Worm (Caenorhabditis elegans): ENCODE data around the gene slc-46A.

slc-46A gene

DNA sequence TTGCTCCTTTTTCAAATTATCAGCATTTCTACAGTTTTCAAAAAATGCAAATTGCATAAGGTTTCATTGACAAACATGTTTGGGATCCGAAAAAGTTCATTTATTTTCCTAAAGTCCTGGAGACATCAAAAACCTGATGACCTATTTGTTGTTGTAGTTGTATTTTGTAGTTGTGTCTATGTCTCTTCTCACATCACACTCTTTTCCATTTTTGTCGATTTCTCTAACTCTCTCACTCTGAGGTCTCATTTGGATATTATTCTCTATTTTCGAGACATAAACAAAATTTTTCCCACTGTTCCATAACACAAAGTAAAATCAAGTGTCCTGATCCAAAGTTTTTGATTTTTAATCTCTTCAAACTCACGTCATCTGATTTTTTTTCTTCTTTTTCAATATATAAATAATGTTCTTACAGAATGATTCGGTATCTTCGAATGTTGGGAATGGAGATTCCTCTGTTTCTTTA lies at the start of gene slc-46A:
Gene slc-46A (plus strand): TSS at position 419 of the 469 bp plus-strand sequence.
- TF ChIP-seq klf-2 (GFP tag; conservative IDR thresholded peaks at IDR 0.05) (no peak), flt-1 (GFP tag; IDR thresholded peaks at IDR 0.05) (no peak), tab-1 (GFP tag; IDR thresholded peaks at IDR 0.05) (no peak), ref-1 (GFP tag; conservative IDR thresholded peaks at IDR 0.05) (no peak), T22C8.4 (GFP tag; IDR thresholded peaks at IDR 0.05) (no peak), ztf-29 (GFP tag; IDR thresholded peaks at IDR 0.05) (no peak), cog-1 (tag; optimal IDR thresholded peaks at IDR 0.05) (no peak)

- TF ChIP-seq ztf-29 (GFP tag; IDR thresholded peaks at IDR 0.05) (no peak), med-1 (GFP tag; optimal IDR thresholded peaks at IDR 0.05; ENCODE audit: insufficient read depth) (no peak), flt-1 (GFP tag; IDR thresholded peaks at IDR 0.05) (no peak), ref-1 (GFP tag; conservative IDR thresholded peaks at IDR 0.05) (no peak), T22C8.4 (GFP tag; IDR thresholded peaks at IDR 0.05) (no peak), klf-2 (GFP tag; conservative IDR thresholded peaks at IDR 0.05) (no peak), ztf-23 (GFP tag; IDR thresholded peaks at IDR 0.05) (no peak), tab-1 (GFP tag; IDR thresholded peaks at IDR 0.05) (no peak), cog-1 (tag; optimal IDR thresholded peaks at IDR 0.05) (no peak)
Measured at ce11 chrIV:5272518-5272917, 46.5 kb upstream of the slc-46A start, which contains the start of gene F36H12.3. Gene F36H12.3, plus strand, starts transcription at chrIV:5272818.

DNA sequence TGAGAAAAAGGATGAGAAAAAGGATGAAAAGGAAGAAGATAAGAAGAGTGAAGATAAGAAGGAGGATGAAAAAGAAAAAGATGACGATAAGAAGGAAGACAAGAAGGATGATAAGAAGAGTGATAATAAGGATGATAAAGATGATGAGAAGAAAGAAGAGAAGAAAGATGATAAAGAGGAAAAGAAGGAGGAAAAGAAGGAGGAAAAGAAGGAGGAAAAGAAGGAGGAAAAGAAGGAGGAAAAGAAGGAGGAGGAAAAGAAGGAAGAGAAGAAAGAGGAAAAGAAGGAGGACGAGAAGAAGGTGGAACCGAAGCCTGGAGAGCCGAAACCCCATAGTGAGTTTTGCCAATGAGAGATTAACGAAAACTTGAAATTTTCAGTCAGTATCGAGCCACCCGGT lies 45.7 kb upstream of the slc-46A start:
- TF ChIP-seq tab-1 (GFP tag; IDR thresholded peaks at IDR 0.05) = no peak
- no peak for TF ChIP-seq med-1 (GFP tag; optimal IDR thresholded peaks at IDR 0.05; ENCODE audit: insufficient read depth)
- no peak for TF ChIP-seq klf-2 (GFP tag; conservative IDR thresholded peaks at IDR 0.05)
- no peak for TF ChIP-seq ref-1 (GFP tag; conservative IDR thresholded peaks at IDR 0.05)
- TF ChIP-seq T22C8.4 (GFP tag; IDR thresholded peaks at IDR 0.05) = no peak
- no peak for TF ChIP-seq cog-1 (tag; optimal IDR thresholded peaks at IDR 0.05)
- no peak for TF ChIP-seq ztf-23 (GFP tag; IDR thresholded peaks at IDR 0.05)
- no peak for TF ChIP-seq ztf-29 (GFP tag; IDR thresholded peaks at IDR 0.05)
- no peak for TF ChIP-seq flt-1 (GFP tag; IDR thresholded peaks at IDR 0.05)

DNA sequence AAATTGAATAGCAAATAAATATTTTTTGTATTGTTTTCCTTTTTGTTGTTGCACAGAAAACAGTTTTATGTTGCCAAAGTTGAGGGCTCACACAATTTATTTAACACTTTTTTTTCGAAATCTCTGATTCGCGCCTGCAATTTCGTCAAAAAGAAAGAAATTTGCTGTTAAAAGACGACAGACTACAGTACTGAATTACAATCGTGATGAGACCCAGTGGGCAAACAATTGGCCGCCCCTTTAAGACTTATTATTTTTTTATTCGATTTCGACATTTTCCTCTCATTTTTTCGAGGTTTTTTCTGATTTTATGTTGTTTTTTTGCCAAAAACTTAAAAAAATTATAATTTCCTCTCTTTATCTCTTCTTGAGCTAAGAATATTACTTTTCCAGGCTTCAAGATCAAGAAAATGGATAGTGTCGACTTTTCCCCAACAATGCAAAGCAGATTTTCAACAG lies 44.9 kb upstream of the slc-46A start, which contains the start of gene slfl-4:
Gene slfl-4 (plus strand): TSS at position 409 of the 459 bp plus-strand sequence.
- TF ChIP-seq flt-1 (GFP tag; IDR thresholded peaks at IDR 0.05) = no peak
- TF ChIP-seq cog-1 (tag; optimal IDR thresholded peaks at IDR 0.05) = no peak
- TF ChIP-seq klf-2 (GFP tag; conservative IDR thresholded peaks at IDR 0.05) = no peak
- no peak for TF ChIP-seq ztf-29 (GFP tag; IDR thresholded peaks at IDR 0.05)
- TF ChIP-seq ztf-23 (GFP tag; IDR thresholded peaks at IDR 0.05) = no peak
- no peak for TF ChIP-seq tab-1 (GFP tag; IDR thresholded peaks at IDR 0.05)
- TF ChIP-seq med-1 (GFP tag; optimal IDR thresholded peaks at IDR 0.05; ENCODE audit: insufficient read depth) = no peak
- TF ChIP-seq ref-1 (GFP tag; conservative IDR thresholded peaks at IDR 0.05) = no peak
- TF ChIP-seq T22C8.4 (GFP tag; IDR thresholded peaks at IDR 0.05) = no peak

ce11 chrIV:5277752-5278151 lies 41.3 kb upstream of the slc-46A start, which contains the start of gene F36H12.17:
Gene F36H12.17, minus strand, starts transcription at chrIV:5277852.
- TF ChIP-seq klf-2 (GFP tag; conservative IDR thresholded peaks at IDR 0.05) = no peak
- TF ChIP-seq med-1 (GFP tag; optimal IDR thresholded peaks at IDR 0.05; ENCODE audit: insufficient read depth) = no peak
- no peak for TF ChIP-seq ztf-23 (GFP tag; IDR thresholded peaks at IDR 0.05)
- no peak for TF ChIP-seq ztf-29 (GFP tag; IDR thresholded peaks at IDR 0.05)
- no peak for TF ChIP-seq ref-1 (GFP tag; conservative IDR thresholded peaks at IDR 0.05)
- no peak for TF ChIP-seq cog-1 (tag; optimal IDR thresholded peaks at IDR 0.05)
- no peak for TF ChIP-seq tab-1 (GFP tag; IDR thresholded peaks at IDR 0.05)
- TF ChIP-seq T22C8.4 (GFP tag; IDR thresholded peaks at IDR 0.05) = no peak
- no peak for TF ChIP-seq flt-1 (GFP tag; IDR thresholded peaks at IDR 0.05)

ce11 chrIV:5281457-5281856 lies 37.6 kb upstream of the slc-46A start:
- TF ChIP-seq ref-1 (GFP tag; conservative IDR thresholded peaks at IDR 0.05) (no peak), flt-1 (GFP tag; IDR thresholded peaks at IDR 0.05) (no peak), T22C8.4 (GFP tag; IDR thresholded peaks at IDR 0.05) (no peak), klf-2 (GFP tag; conservative IDR thresholded peaks at IDR 0.05) (no peak), cog-1 (tag; optimal IDR thresholded peaks at IDR 0.05) (no peak), ztf-29 (GFP tag; IDR thresholded peaks at IDR 0.05) (no peak)

DNA sequence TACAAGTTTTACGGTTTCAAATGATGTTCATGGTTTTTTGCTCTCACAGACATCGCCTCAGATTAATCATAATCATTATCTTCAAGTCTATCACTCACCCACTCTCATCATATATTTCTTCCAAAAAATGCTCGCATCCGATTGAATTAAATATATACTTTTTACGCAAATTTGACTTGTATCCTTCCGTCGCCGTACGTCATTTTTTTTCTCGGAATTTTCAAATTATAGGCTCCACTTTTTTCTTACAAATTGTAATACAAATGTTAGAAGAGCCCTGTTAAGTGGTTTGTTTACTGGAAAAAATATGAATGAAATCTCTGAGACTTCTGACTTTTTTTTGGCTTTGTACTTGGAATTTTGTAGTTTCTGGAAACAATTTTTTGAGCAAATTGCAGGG lies 31.9 kb upstream of the slc-46A start:
- no peak for TF ChIP-seq flt-1 (GFP tag; IDR thresholded peaks at IDR 0.05)
- no peak for TF ChIP-seq tab-1 (GFP tag; IDR thresholded peaks at IDR 0.05)
- no peak for TF ChIP-seq cog-1 (tag; optimal IDR thresholded peaks at IDR 0.05)
- no peak for TF ChIP-seq klf-2 (GFP tag; conservative IDR thresholded peaks at IDR 0.05)
- TF ChIP-seq ref-1 (GFP tag; conservative IDR thresholded peaks at IDR 0.05) = no peak
- TF ChIP-seq med-1 (GFP tag; optimal IDR thresholded peaks at IDR 0.05; ENCODE audit: insufficient read depth) = no peak
- no peak for TF ChIP-seq ztf-23 (GFP tag; IDR thresholded peaks at IDR 0.05)
- TF ChIP-seq ztf-29 (GFP tag; IDR thresholded peaks at IDR 0.05) = no peak
- TF ChIP-seq T22C8.4 (GFP tag; IDR thresholded peaks at IDR 0.05) = no peak

DNA sequence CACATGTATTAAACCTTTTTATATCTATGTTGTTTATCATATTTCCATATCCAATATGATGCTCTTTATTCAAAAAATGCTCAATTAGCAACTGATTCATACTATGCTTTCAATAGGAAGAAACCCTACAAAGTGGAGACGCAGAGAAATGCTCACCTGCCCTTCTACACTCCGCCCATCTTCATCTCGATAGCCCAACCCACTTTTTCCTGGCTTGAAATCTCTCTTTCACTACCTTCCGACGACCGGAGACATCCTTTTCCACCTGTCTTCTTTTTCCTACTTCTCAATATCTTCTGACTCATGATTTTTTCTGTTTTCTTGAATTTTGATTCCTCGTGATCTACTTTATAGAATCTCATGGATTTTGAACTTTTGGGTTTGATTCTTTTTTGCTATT lies 30.1 kb upstream of the slc-46A start:
- TF ChIP-seq klf-2 (GFP tag; conservative IDR thresholded peaks at IDR 0.05) (no peak), med-1 (GFP tag; optimal IDR thresholded peaks at IDR 0.05; ENCODE audit: insufficient read depth) (no peak), flt-1 (GFP tag; IDR thresholded peaks at IDR 0.05) (no peak), tab-1 (GFP tag; IDR thresholded peaks at IDR 0.05) (no peak), cog-1 (tag; optimal IDR thresholded peaks at IDR 0.05) (no peak), ztf-29 (GFP tag; IDR thresholded peaks at IDR 0.05) (no peak), ztf-23 (GFP tag; IDR thresholded peaks at IDR 0.05) (no peak), T22C8.4 (GFP tag; IDR thresholded peaks at IDR 0.05) (no peak), ref-1 (GFP tag; conservative IDR thresholded peaks at IDR 0.05) (no peak)

ce11 chrIV:5290547-5290946 lies 28.5 kb upstream of the slc-46A start, which contains the start of gene nlp-47:
Gene nlp-47, plus strand, starts transcription at chrIV:5290847.
- TF ChIP-seq T22C8.4 (GFP tag; IDR thresholded peaks at IDR 0.05) = no peak
- no peak for TF ChIP-seq ref-1 (GFP tag; conservative IDR thresholded peaks at IDR 0.05)
- TF ChIP-seq klf-2 (GFP tag; conservative IDR thresholded peaks at IDR 0.05) = no peak
- TF ChIP-seq flt-1 (GFP tag; IDR thresholded peaks at IDR 0.05) = no peak
- no peak for TF ChIP-seq med-1 (GFP tag; optimal IDR thresholded peaks at IDR 0.05; ENCODE audit: insufficient read depth)
- TF ChIP-seq ztf-23 (GFP tag; IDR thresholded peaks at IDR 0.05) = no peak
- no peak for TF ChIP-seq cog-1 (tag; optimal IDR thresholded peaks at IDR 0.05)
- no peak for TF ChIP-seq tab-1 (GFP tag; IDR thresholded peaks at IDR 0.05)
- TF ChIP-seq ztf-29 (GFP tag; IDR thresholded peaks at IDR 0.05) = no peak

All from whole organism, midembryonic.